Worm (Caenorhabditis elegans): Measurements from ENCODE around the gene trxr-1.

The trxr-1 gene

ce11 chrIV:7049672-7050206, 38.0 kb downstream of the trxr-1 start, which contains the start of gene nhr-105 (continued):
- TF ChIP-seq Y75B8A.6 (GFP tag; IDR thresholded peaks at IDR 0.05) (0 out of 2 replicates have a peak, but pooled peaks have one; percentile 33), jun-1 (tag; optimal IDR thresholded peaks at IDR 0.05) (no peak), unc-130 (GFP tag; optimal IDR thresholded peaks at IDR 0.05) (no peak), duxl-1 (tag; optimal IDR thresholded peaks at IDR 0.05; ENCODE audit: poor library complexity) (no peak), nhr-76 (tag; optimal IDR thresholded peaks at IDR 0.05) (peak; percentile 20), Y5F2A.4 (GFP tag; optimal IDR thresholded peaks at IDR 0.05) (no peak), F10B5.3 (tag; optimal IDR thresholded peaks at IDR 0.05) (no peak), T26A8.4 (GFP tag; IDR thresholded peaks at IDR 0.05) (peak; percentile 56; the same call in 1 of the 2 replicates), snpc-4 (tag; optimal IDR thresholded peaks at IDR 0.05) (no peak), zfp-2 (tag; optimal IDR thresholded peaks at IDR 0.05) (no peak), nhr-25 (tag; optimal IDR thresholded peaks at IDR 0.05; ENCODE audit: borderline replicate concordance, insufficient read depth) (peak; percentile 46), lin-29 (GFP tag; IDR thresholded peaks at IDR 0.05) (no peak), madf-5 (GFP tag; IDR thresholded peaks at IDR 0.05) (0 out of 4 replicates have a peak, but pooled peaks of 1 of the 2 experiments have one; percentile 10), lir-3 (tag; optimal IDR thresholded peaks at IDR 0.05) (no peak), nhr-237 (tag; optimal IDR thresholded peaks at IDR 0.05) (no peak), daf-19 (GFP tag; conservative IDR thresholded peaks at IDR 0.05) (no peak), ceh-82 (tag; optimal IDR thresholded peaks at IDR 0.05) (no peak), lin-15B (tag; optimal IDR thresholded peaks at IDR 0.05) (no peak), ama-1 (optimal IDR thresholded peaks at IDR 0.05) (no peak), tag-97 (GFP tag; IDR thresholded peaks at IDR 0.05) (no peak), madf-9 (GFP tag; conservative IDR thresholded peaks at IDR 0.05) (no peak; the same call in 1 of the 2 replicates), mdl-1 (tag; optimal IDR thresholded peaks at IDR 0.05) (peak in 1 of 2 experiments; percentile 59), nhr-6 (tag; optimal IDR thresholded peaks at IDR 0.05) (peak; percentile 53), nhr-48 (tag; optimal IDR thresholded peaks at IDR 0.05) (peak; percentile 88), set-16 (GFP tag; IDR thresholded peaks at IDR 0.05) (no peak; the same call in 1 of the 2 replicates), fkh-10 (GFP tag; optimal IDR thresholded peaks at IDR 0.05) (no peak), nhr-10 (tag; optimal IDR thresholded peaks at IDR 0.05) (peak; percentile 74), pqm-1 (tag; optimal IDR thresholded peaks at IDR 0.05) (peak; percentile 13), skn-1 (tag; optimal IDR thresholded peaks at IDR 0.05) (no peak), egl-27 (tag; optimal IDR thresholded peaks at IDR 0.05) (peak; percentile 1), arid-1 (GFP tag; conservative IDR thresholded peaks at IDR 0.05) (no peak; the same call in 1 of the 2 replicates), unc-62 (GFP tag; optimal IDR thresholded peaks at IDR 0.05 in 1 of 2) (no peak), unc-62 (tag; optimal IDR thresholded peaks at IDR 0.05) (no peak), ceh-44 (GFP tag; IDR thresholded peaks at IDR 0.05) (no peak), php-3 (GFP tag; IDR thresholded peaks at IDR 0.05) (peak; percentile 32; the same call in 1 of the 2 replicates)

- no peak for TF ChIP-seq dmd-9 (GFP tag; IDR thresholded peaks at IDR 0.05)
- peak; percentile 52 for TF ChIP-seq aha-1 (tag)
- peak; percentile 30 for TF ChIP-seq ama-1 (optimal IDR thresholded peaks at IDR 0.05)
- 0 out of 2 replicates have a peak, but pooled peaks have one; percentile 14 for TF ChIP-seq mdt-29 (GFP tag; IDR thresholded peaks at IDR 0.05)
- TF ChIP-seq lim-7 (GFP tag; IDR thresholded peaks at IDR 0.05) = no peak
- no peak for TF ChIP-seq tra-1 (GFP tag; IDR thresholded peaks at IDR 0.05)
These were observed 39.8 kb downstream of the trxr-1 start for ce11 chrIV:7051515-7051914.

ce11 chrIV:7052135-7052534, 40.4 kb downstream of the trxr-1 start:
- TF ChIP-seq tag-97 (GFP tag; IDR thresholded peaks at IDR 0.05) = no peak
- TF ChIP-seq gei-8 (GFP tag; optimal IDR thresholded peaks at IDR 0.05) = no peak
- no peak for TF ChIP-seq daf-8 (GFP tag; IDR thresholded peaks at IDR 0.05)
- TF ChIP-seq saeg-2 (GFP tag; IDR thresholded peaks at IDR 0.05) = no peak
- TF ChIP-seq ZK337.2 (GFP tag; IDR thresholded peaks at IDR 0.05) = no peak
- TF ChIP-seq ceh-44 (GFP tag; IDR thresholded peaks at IDR 0.05) = no peak
- no peak for TF ChIP-seq ceh-82 (tag; optimal IDR thresholded peaks at IDR 0.05)
- TF ChIP-seq F44E2.7 (GFP tag; IDR thresholded peaks at IDR 0.05) = no peak
- no peak for TF ChIP-seq madf-9 (GFP tag; conservative IDR thresholded peaks at IDR 0.05)
- no peak for TF ChIP-seq D1046.2 (GFP tag; IDR thresholded peaks at IDR 0.05)
- no peak for TF ChIP-seq unc-39 (tag; optimal IDR thresholded peaks at IDR 0.05)
- no peak for TF ChIP-seq lin-29 (GFP tag; IDR thresholded peaks at IDR 0.05)
- no peak for TF ChIP-seq duxl-1 (tag; optimal IDR thresholded peaks at IDR 0.05; ENCODE audit: poor library complexity)
- no peak for TF ChIP-seq hmg-1.1 (GFP tag; IDR thresholded peaks at IDR 0.05)
- TF ChIP-seq mxl-2 (GFP tag; conservative IDR thresholded peaks at IDR 0.05) = no peak
- no peak for TF ChIP-seq ctbp-1 (GFP tag; IDR thresholded peaks at IDR 0.05)
